Worm (Caenorhabditis elegans): ENCODE measurements around the gene T13F2.6.

DNA sequence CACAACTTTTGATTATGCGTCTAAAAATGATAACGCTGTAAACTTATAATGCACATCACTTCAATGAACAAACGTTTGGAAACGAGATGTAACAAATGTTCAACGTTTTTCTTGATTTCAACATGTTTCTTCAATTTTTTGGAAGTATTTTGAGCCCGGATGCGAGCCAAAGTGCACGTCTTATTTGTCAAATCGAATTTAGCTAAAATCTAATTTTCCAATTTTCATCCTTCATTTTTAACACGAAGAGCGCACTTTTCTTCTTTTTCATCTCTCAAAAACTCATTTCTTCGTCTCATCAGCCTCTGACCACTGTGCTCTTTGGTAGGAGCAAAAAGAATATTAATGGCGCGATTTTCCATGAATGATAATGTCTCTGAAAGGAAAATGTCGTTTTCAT lies 20.2 kb downstream of the T13F2.6 start:
- TF ChIP-seq nhr-76 (tag; optimal IDR thresholded peaks at IDR 0.05), result no peak
- TF ChIP-seq lin-39 (tag; optimal IDR thresholded peaks at IDR 0.05), result no peak
- TF ChIP-seq nhr-28 (tag; optimal IDR thresholded peaks at IDR 0.05), result no peak
- TF ChIP-seq zag-1 (tag; optimal IDR thresholded peaks at IDR 0.05), result no peak
- TF ChIP-seq mdl-1 (tag; optimal IDR thresholded peaks at IDR 0.05), result no peak
- no peak for TF ChIP-seq nhr-237 (tag; optimal IDR thresholded peaks at IDR 0.05)
- no peak for TF ChIP-seq nhr-12 (tag; optimal IDR thresholded peaks at IDR 0.05)
- TF ChIP-seq pha-4 (tag; optimal IDR thresholded peaks at IDR 0.05), result no peak
- TF ChIP-seq snpc-4 (tag; optimal IDR thresholded peaks at IDR 0.05), result no peak
- TF ChIP-seq nhr-25 (tag; optimal IDR thresholded peaks at IDR 0.05), result no peak
- no peak for TF ChIP-seq aly-2 (tag; optimal IDR thresholded peaks at IDR 0.05)

Measured in whole organism, L3 larva.